Worm (Caenorhabditis elegans) whole organism, L4 larva: Measurements from ENCODE around the gene his-24.
A peak's percentile ranks its signal among the peaks of the same experiment; 100 is the strongest.

Experiments
- D1046.2 ChIP-seq: fragments of 200-800 bp; sonication (Bioruptor generic); IDR thresholded peaks from 2 replicates; pipeline ENCODE4 v1.3.6; 2022; ENCODE audit warnings: missing genetic modification characterization, missing compliant biosample characterization
- F10B5.3 ChIP-seq: sonication (generic microtip); optimal IDR thresholded peaks from 2 replicates; lab custom pipeline; 2016; ENCODE audit warnings: mild to moderate bottlenecking, missing genetic modification characterization, missing compliant biosample characterization
- F26F4.8 ChIP-seq: fragments of 200-800 bp; sonication (Bioruptor generic); conservative IDR thresholded peaks from 2 replicates; pipeline ENCODE4 v1.3.6; 2022; ENCODE audit warnings: missing genetic modification characterization, missing compliant biosample characterization
- R02D3.7 ChIP-seq: fragments of 150-350 bp; sonication (generic microtip); optimal IDR thresholded peaks from 3 replicates; lab custom pipeline; 2014; ENCODE audit warnings: missing biosample characterization, missing genetic modification characterization
- T26A8.4 ChIP-seq: fragments of 200-800 bp; sonication (Bioruptor generic); IDR thresholded peaks from 2 replicates; pipeline ENCODE4 v1.3.6; 2022; ENCODE audit warnings: missing genetic modification characterization, missing compliant biosample characterization
- Y105C5A.15 ChIP-seq: fragments of 200-800 bp; sonication (Bioruptor generic); IDR thresholded peaks from 2 replicates; pipeline ENCODE4 v1.3.6; 2022; ENCODE audit warnings: missing genetic modification characterization, missing compliant biosample characterization
- Y48G9A.11 ChIP-seq: fragments of 200-800 bp; sonication (Bioruptor generic); IDR thresholded peaks from 2 replicates; pipeline ENCODE4 v1.3.6; 2022; ENCODE audit warnings: missing genetic modification reagents, missing genetic modification characterization, missing compliant biosample characterization
- Y5F2A.4 ChIP-seq: fragments of 200-800 bp; sonication (Bioruptor generic); optimal IDR thresholded peaks from 2 replicates; lab custom pipeline; 2018; ENCODE audit warnings: mild to moderate bottlenecking, missing genetic modification characterization, missing compliant biosample characterization
- ZK337.2 ChIP-seq: fragments of 200-800 bp; sonication (Bioruptor generic); IDR thresholded peaks from 2 replicates; pipeline ENCODE4 v1.3.6; 2022; ENCODE audit warnings: missing genetic modification reagents, missing genetic modification characterization, missing compliant biosample characterization
- ZK546.5 ChIP-seq, 2 experiments: sonication (generic microtip); optimal IDR thresholded peaks; 2 replicates each; lab custom pipeline; 2017; ENCODE audit warnings: missing biosample characterization in 2 of 2, missing genetic modification characterization in 2 of 2
- aly-2 ChIP-seq: sonication (generic microtip); optimal IDR thresholded peaks from 2 replicates; lab custom pipeline; 2018; ENCODE audit warnings: missing biosample characterization, missing genetic modification characterization
- ama-1 ChIP-seq: fragments of 150-350 bp; optimal IDR thresholded peaks from 2 replicates; lab custom pipeline; 2014; ENCODE audit warnings: inconsistent platforms, mixed read lengths
- arid-1 ChIP-seq: fragments of 200-800 bp; sonication (Bioruptor generic); conservative IDR thresholded peaks from 2 replicates; pipeline ENCODE4 v1.3.6; 2022; ENCODE audit warnings: missing genetic modification reagents, missing genetic modification characterization, missing compliant biosample characterization
- ceh-28 ChIP-seq: fragments of 150-350 bp; optimal IDR thresholded peaks from 2 replicates; lab custom pipeline; 2014; ENCODE audit warnings: missing biosample characterization, missing genetic modification reagents, missing genetic modification characterization
- ceh-82 ChIP-seq: sonication (generic microtip); optimal IDR thresholded peaks from 2 replicates; lab custom pipeline; 2017; ENCODE audit warnings: missing biosample characterization, missing genetic modification characterization
- cey-2 ChIP-seq: sonication (generic microtip); optimal IDR thresholded peaks from 3 replicates; lab custom pipeline; 2017; ENCODE audit warnings: missing genetic modification characterization, mild to moderate bottlenecking, missing compliant biosample characterization, antibody characterized with exemption, borderline replicate concordance; ENCODE audit not compliant: insufficient read depth
- daf-8 ChIP-seq: fragments of 200-800 bp; sonication (Bioruptor generic); IDR thresholded peaks from 2 replicates; pipeline ENCODE4 v1.3.6; 2022; ENCODE audit warnings: missing genetic modification characterization, missing compliant biosample characterization
- dmd-6 ChIP-seq: fragments of 200-800 bp; sonication (Bioruptor generic); IDR thresholded peaks from 2 replicates; pipeline ENCODE4 v1.3.6; 2022; ENCODE audit warnings: missing genetic modification reagents, missing genetic modification characterization, missing compliant biosample characterization
- dmd-9 ChIP-seq: fragments of 200-800 bp; sonication (Bioruptor generic); IDR thresholded peaks from 2 replicates; pipeline ENCODE4 v1.3.6; 2022; ENCODE audit warnings: missing genetic modification reagents, missing genetic modification characterization, missing compliant biosample characterization
- egl-27 ChIP-seq: sonication (generic microtip); optimal IDR thresholded peaks from 3 replicates; lab custom pipeline; 2017; ENCODE audit warnings: missing biosample characterization, missing genetic modification reagents, missing genetic modification characterization
- egl-43 ChIP-seq: fragments of 200-800 bp; sonication (Bioruptor generic); IDR thresholded peaks from 2 replicates; pipeline ENCODE4 v1.3.6; 2022; ENCODE audit warnings: missing genetic modification reagents, missing genetic modification characterization, missing compliant biosample characterization
- fos-1 ChIP-seq: fragments of 150-350 bp; optimal IDR thresholded peaks from 2 replicates; lab custom pipeline; 2014; ENCODE audit warnings: missing biosample characterization, missing genetic modification characterization
- gei-8 ChIP-seq: fragments of 200-800 bp; sonication (Bioruptor generic); optimal IDR thresholded peaks from 2 replicates; lab custom pipeline; 2018; ENCODE audit warnings: mild to moderate bottlenecking, missing genetic modification characterization, missing compliant biosample characterization
- hlh-30 ChIP-seq: sonication (generic microtip); optimal IDR thresholded peaks from 2 replicates; lab custom pipeline; 2017; ENCODE audit warnings: antibody characterized with exemption, mild to moderate bottlenecking, missing genetic modification characterization, missing compliant biosample characterization; ENCODE audit not compliant: insufficient read depth
- hmg-1.1 ChIP-seq: fragments of 200-800 bp; sonication (Bioruptor generic); IDR thresholded peaks from 2 replicates; pipeline ENCODE4 v1.3.6; 2022; ENCODE audit warnings: missing genetic modification reagents, missing genetic modification characterization, missing compliant biosample characterization
- lim-7 ChIP-seq: fragments of 200-800 bp; sonication (Bioruptor generic); IDR thresholded peaks from 2 replicates; pipeline ENCODE4 v1.3.6; 2022; ENCODE audit warnings: missing genetic modification characterization, missing compliant biosample characterization
- lir-3 ChIP-seq: sonication (generic microtip); optimal IDR thresholded peaks from 2 replicates; lab custom pipeline; 2016; ENCODE audit warnings: mild to moderate bottlenecking, missing genetic modification characterization, missing compliant biosample characterization
- madf-5 ChIP-seq, 2 experiments: fragments of 200-800 bp; sonication (Bioruptor generic); IDR thresholded peaks; 2 replicates each; pipeline ENCODE4 v1.3.6; 2022; ENCODE audit warnings: missing compliant biosample characterization in 2 of 2, missing genetic modification characterization in 2 of 2
- mdl-1 ChIP-seq, 2 experiments: fragments of 150-350 bp in 1 of 2; sonication (generic microtip) in 1 of 2; optimal IDR thresholded peaks; 2 replicates each; lab custom pipeline; 2014 to 2017; ENCODE audit warnings: missing biosample characterization in 2 of 2, missing genetic modification characterization in 2 of 2
- mdt-29 ChIP-seq: fragments of 200-800 bp; sonication (Bioruptor generic); IDR thresholded peaks from 2 replicates; pipeline ENCODE4 v1.3.6; 2022; ENCODE audit warnings: missing genetic modification reagents, missing genetic modification characterization, missing compliant biosample characterization
- mep-1 ChIP-seq: fragments of 150-350 bp; sonication (generic microtip); optimal IDR thresholded peaks from 3 replicates; lab custom pipeline; 2014; ENCODE audit warnings: missing biosample characterization, missing genetic modification characterization
- nhr-11 ChIP-seq: fragments of 150-350 bp; optimal IDR thresholded peaks from 2 replicates; lab custom pipeline; 2014; ENCODE audit warnings: missing biosample characterization, missing genetic modification characterization
- nhr-111 ChIP-seq: fragments of 200-800 bp; sonication (Bioruptor generic); optimal IDR thresholded peaks from 2 replicates; lab custom pipeline; 2018; ENCODE audit warnings: mild to moderate bottlenecking, missing genetic modification characterization, missing compliant biosample characterization
- nhr-237 ChIP-seq: sonication (generic microtip); optimal IDR thresholded peaks from 2 replicates; lab custom pipeline; 2017; ENCODE audit warnings: missing biosample characterization, missing genetic modification characterization
- nhr-25 ChIP-seq: sonication (generic microtip); optimal IDR thresholded peaks from 2 replicates; lab custom pipeline; 2017; ENCODE audit warnings: missing genetic modification characterization, mild to moderate bottlenecking, missing compliant biosample characterization, antibody characterized with exemption, moderate library complexity, borderline replicate concordance; ENCODE audit not compliant: insufficient read depth
- nhr-28 ChIP-seq: fragments of 150-350 bp; optimal IDR thresholded peaks from 2 replicates; lab custom pipeline; 2014; ENCODE audit warnings: missing biosample characterization, missing genetic modification characterization
- nhr-6 ChIP-seq: fragments of 150-350 bp; optimal IDR thresholded peaks from 2 replicates; lab custom pipeline; 2014; ENCODE audit warnings: missing biosample characterization, missing genetic modification characterization
- php-3 ChIP-seq: fragments of 200-800 bp; sonication (Bioruptor generic); IDR thresholded peaks from 2 replicates; pipeline ENCODE4 v1.3.6; 2022; ENCODE audit warnings: missing genetic modification reagents, missing genetic modification characterization, missing compliant biosample characterization
- saeg-2 ChIP-seq: fragments of 200-800 bp; sonication (Bioruptor generic); IDR thresholded peaks from 2 replicates; pipeline ENCODE4 v1.3.6; 2022; ENCODE audit warnings: missing genetic modification reagents, missing genetic modification characterization, missing compliant biosample characterization
- sdz-12 ChIP-seq: fragments of 200-800 bp; sonication (Bioruptor generic); optimal IDR thresholded peaks from 2 replicates; lab custom pipeline; 2018; ENCODE audit warnings: mild to moderate bottlenecking, missing genetic modification characterization, missing compliant biosample characterization
- set-16 ChIP-seq: fragments of 200-800 bp; sonication (Bioruptor generic); IDR thresholded peaks from 2 replicates; pipeline ENCODE4 v1.3.6; 2022; ENCODE audit warnings: missing genetic modification reagents, missing genetic modification characterization, missing compliant biosample characterization
- snpc-1.2 ChIP-seq: fragments of 200-800 bp; sonication (Bioruptor generic); IDR thresholded peaks from 2 replicates; pipeline ENCODE4 v1.3.6; 2022; ENCODE audit warnings: missing genetic modification reagents, missing genetic modification characterization, missing compliant biosample characterization
- spr-1 ChIP-seq: sonication (generic microtip); optimal IDR thresholded peaks from 2 replicates; lab custom pipeline; 2016; ENCODE audit warnings: mild to moderate bottlenecking, missing genetic modification characterization, missing compliant biosample characterization
- spr-3 ChIP-seq: fragments of 200-800 bp; sonication (Bioruptor generic); optimal IDR thresholded peaks from 2 replicates; lab custom pipeline; 2018; ENCODE audit warnings: mild to moderate bottlenecking, missing genetic modification characterization, missing compliant biosample characterization
- unc-62 ChIP-seq, 3 experiments: fragments of 150-350 bp in 1 of 3; sonication (generic microtip); optimal IDR thresholded peaks in 2 of 3; peaks in 1 of 3; 1 replicate in 1 of 3; 2 replicates in 2 of 3; lab custom pipeline; 2014 to 2017; ENCODE audit warnings: missing biosample characterization in 3 of 3, missing genetic modification characterization in 3 of 3, missing genetic modification reagents in 3 of 3, missing genotype in 1 of 3
- zip-11 ChIP-seq: fragments of 200-800 bp; sonication (Bioruptor generic); IDR thresholded peaks from 2 replicates; pipeline ENCODE4 v1.3.6; 2022; ENCODE audit warnings: missing genetic modification characterization, missing compliant biosample characterization
- zip-2 ChIP-seq: fragments of 150-350 bp; optimal IDR thresholded peaks from 2 replicates; lab custom pipeline; 2014; ENCODE audit warnings: missing biosample characterization, missing genetic modification characterization
- ztf-11 ChIP-seq: fragments of 150-350 bp; optimal IDR thresholded peaks from 2 replicates; lab custom pipeline; 2014; ENCODE audit warnings: missing biosample characterization, missing genetic modification characterization

his-24 gene

ce11 chrX:14525325-14526305 lies 35.7 kb downstream of the his-24 start (continued):
- TF ChIP-seq mdl-1 (tag; optimal IDR thresholded peaks at IDR 0.05; lab: Kevin White, UChicago) (peak; percentile 89 to 98), ZK546.5 (tag; optimal IDR thresholded peaks at IDR 0.05; lab: Kevin White, UChicago) (peak; percentile 39 to 81), R02D3.7 (tag; lab: Kevin White, UChicago) (no peak), hmg-1.1 (GFP tag; lab: Robert Waterston, UW) (peak; percentile 100), ztf-11 (tag; lab: Kevin White, UChicago) (peak; percentile 91), sdz-12 (peak; percentile 71), snpc-1.2 (GFP tag; lab: Robert Waterston, UW) (peak; percentile 41; the same call in 1 of the 2 replicates), Y5F2A.4 (GFP tag; lab: Kevin White, UChicago) (peak; percentile 97), nhr-237 (tag; lab: Kevin White, UChicago) (peak; percentile 94), spr-1 (tag; lab: Kevin White, UChicago) (peak; percentile 98), gei-8 (peak; percentile 88), T26A8.4 (GFP tag; lab: Robert Waterston, UW) (peak; percentile 100), lim-7 (GFP tag; lab: Robert Waterston, UW) (peak; percentile 47; the same call in 1 of the 2 replicates), D1046.2 (peak; percentile 95), Y48G9A.11 (GFP tag; lab: Robert Waterston, UW) (peak; percentile 63), arid-1 (GFP tag; lab: Robert Waterston, UW) (peak; percentile 96), mdt-29 (peak; percentile 94), fos-1 (peak; percentile 96), dmd-9 (GFP tag; lab: Robert Waterston, UW) (peak; percentile 93), nhr-111 (GFP tag; lab: Kevin White, UChicago) (peak; percentile 35), nhr-11 (tag; lab: Kevin White, UChicago) (peak; percentile 99), zip-11 (GFP tag; lab: Robert Waterston, UW) (peak; percentile 78; the same call in 1 of the 2 replicates), F26F4.8 (GFP tag; lab: Robert Waterston, UW) (no peak), cey-2 (tag; lab: Kevin White, UChicago) (peak; percentile 33), ZK337.2 (GFP tag; lab: Robert Waterston, UW) (peak; percentile 92), Y105C5A.15 (GFP tag; lab: Robert Waterston, UW) (peak; percentile 88), dmd-6 (GFP tag; lab: Robert Waterston, UW) (peak; percentile 98), egl-43 (GFP tag; lab: Robert Waterston, UW) (peak; percentile 99), saeg-2 (peak; percentile 99), nhr-28 (tag; lab: Kevin White, UChicago) (peak; percentile 88), daf-8 (GFP tag; lab: Robert Waterston, UW) (peak; percentile 68; the same call in 1 of the 2 replicates), mep-1 (tag; lab: Kevin White, UChicago) (peak; percentile 100), unc-62 (GFP tag; optimal IDR thresholded peaks at IDR 0.05 in 1 of 2; lab: Kevin White, UChicago) (peak; percentile 92 to 100), unc-62 (tag; optimal IDR thresholded peaks at IDR 0.05; lab: Kevin White, UChicago) (peak; percentile 92), php-3 (GFP tag; lab: Robert Waterston, UW) (peak; percentile 99), zip-2 (tag; lab: Kevin White, UChicago) (peak; percentile 98), hlh-30 (tag; lab: Kevin White, UChicago) (peak; percentile 96), spr-3 (GFP tag; lab: Kevin White, UChicago) (peak; percentile 98), F10B5.3 (tag; lab: Kevin White, UChicago) (peak; percentile 98), nhr-25 (tag; lab: Kevin White, UChicago) (peak; percentile 97), madf-5 (GFP tag; IDR thresholded peaks at IDR 0.05; lab: Robert Waterston, UW) (peak; percentile 78 to 98), ceh-28 (tag; lab: Kevin White, UChicago) (peak; percentile 96), lir-3 (tag; lab: Kevin White, UChicago) (peak; percentile 95), set-16 (peak; percentile 45), nhr-6 (tag; lab: Kevin White, UChicago) (peak; percentile 80), aly-2 (tag; lab: Kevin White, UChicago) (peak; percentile 37), ama-1 (lab: Kevin White, UChicago) (no peak), egl-27 (no peak), ceh-82 (tag; lab: Kevin White, UChicago) (peak; percentile 84)
